Fruit fly (Drosophila melanogaster): ENCODE measurements around the gene colt.
A peak's percentile ranks its signal among the peaks of the same experiment; 100 is the strongest.

The colt gene

DNA sequence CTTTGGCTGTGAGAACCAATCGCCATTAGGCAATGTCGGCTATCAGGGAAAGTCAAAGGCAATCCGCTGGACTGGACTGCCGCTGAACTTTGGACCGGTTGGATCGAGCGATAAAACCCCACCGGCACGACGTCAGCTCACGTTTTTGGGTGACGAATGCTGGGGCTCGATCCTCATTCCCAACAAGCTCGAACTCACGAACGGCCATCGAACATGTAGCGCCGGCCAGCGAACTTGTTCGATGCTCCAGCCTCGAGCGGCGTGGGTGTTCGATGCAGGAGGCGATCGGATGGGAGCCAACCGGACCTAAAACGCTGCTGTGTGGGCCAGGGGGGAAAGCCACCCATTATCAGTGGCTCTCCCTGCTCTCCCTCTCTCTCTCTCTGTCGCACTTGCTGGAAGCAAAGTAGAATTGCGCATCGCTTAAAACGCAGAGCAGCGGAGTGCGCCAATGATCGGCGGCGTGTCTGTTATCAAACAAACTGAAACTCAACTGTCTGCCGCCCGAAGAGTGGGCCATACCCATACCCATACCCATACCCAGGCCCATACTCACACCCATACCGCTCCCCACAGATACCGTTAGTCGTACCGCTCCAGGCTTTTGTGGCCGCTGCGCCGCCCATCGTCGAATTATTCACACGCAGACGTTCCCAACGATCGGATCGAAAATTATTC lies 34.9 kb upstream of the colt start, which contains the start of gene daw (continued):
- TF ChIP-seq Taf1 (GFP tag; IDR thresholded peaks at IDR 0.05) (no peak), CG4854 (GFP tag; optimal IDR thresholded peaks at IDR 0.05) (no peak), sim (GFP tag; IDR thresholded peaks at IDR 0.05) (no peak), Hsf (GFP tag; optimal IDR thresholded peaks at IDR 0.05) (no peak), CG30431 (GFP tag; optimal IDR thresholded peaks at IDR 0.05) (no peak), psq (GFP tag; optimal IDR thresholded peaks at IDR 0.05) (no peak), tna (GFP tag; IDR thresholded peaks at IDR 0.05; ENCODE audit: partially characterized antibody) (no peak), Side (GFP tag; optimal IDR thresholded peaks at IDR 0.05) (no peak), D (optimal IDR thresholded peaks at IDR 0.05) (no peak), D (GFP tag; optimal IDR thresholded peaks at IDR 0.05) (no peak), wdn (GFP tag; IDR thresholded peaks at IDR 0.05) (no peak), CG9727 (GFP tag; optimal IDR thresholded peaks at IDR 0.05) (no peak), CG11696 (GFP tag; IDR thresholded peaks at IDR 0.05) (no peak), CG13775 (GFP tag; optimal IDR thresholded peaks at IDR 0.05) (no peak), crol (GFP tag; IDR thresholded peaks at IDR 0.05) (peak; percentile 90), Myb (GFP tag; optimal IDR thresholded peaks at IDR 0.05) (no peak), CG4424 (GFP tag; optimal IDR thresholded peaks at IDR 0.05) (no peak), chn (GFP tag; optimal IDR thresholded peaks at IDR 0.05) (peak; percentile 21), Spps (tag; optimal IDR thresholded peaks at IDR 0.05) (no peak), mld (GFP tag; IDR thresholded peaks at IDR 0.05; ENCODE audit: partially characterized antibody) (no peak), tio (GFP tag; optimal IDR thresholded peaks at IDR 0.05) (no peak), NFAT (GFP tag; IDR thresholded peaks at IDR 0.05) (peak; percentile 25; the same call in 1 of the 2 replicates), croc (GFP tag; conservative IDR thresholded peaks at IDR 0.05) (no peak), Ada2b (GFP tag; IDR thresholded peaks at IDR 0.05) (no peak), ci (GFP tag; IDR thresholded peaks at IDR 0.05) (0 out of 3 replicates have a peak, but pooled peaks have one; percentile 42), dmrt99B (tag; optimal IDR thresholded peaks at IDR 0.05) (no peak), lbe (GFP tag; optimal IDR thresholded peaks at IDR 0.05) (no peak), CG11504 (tag; optimal IDR thresholded peaks at IDR 0.05) (no peak), fd96Cb (tag; optimal IDR thresholded peaks at IDR 0.05) (no peak), CG18476 (GFP tag; optimal IDR thresholded peaks at IDR 0.05) (no peak), dati (GFP tag; IDR thresholded peaks at IDR 0.05) (no peak), pnt (GFP tag; optimal IDR thresholded peaks at IDR 0.05) (no peak), wek (GFP tag; optimal IDR thresholded peaks at IDR 0.05) (no peak), CG10565 (GFP tag; optimal IDR thresholded peaks at IDR 0.05) (no peak), CG9932 (GFP tag; IDR thresholded peaks at IDR 0.05) (no peak), CG17186 (GFP tag; optimal IDR thresholded peaks at IDR 0.05) (no peak), maf-S (GFP tag; optimal IDR thresholded peaks at IDR 0.05) (no peak), CG12769 (tag; optimal IDR thresholded peaks at IDR 0.05) (peak; percentile 68), Ravus (GFP tag; IDR thresholded peaks at IDR 0.05) (no peak), CG16815 (GFP tag; optimal IDR thresholded peaks at IDR 0.05) (no peak), CG6813 (GFP tag; optimal IDR thresholded peaks at IDR 0.05) (no peak), Oli (tag; optimal IDR thresholded peaks at IDR 0.05) (no peak), NK7.1 (GFP tag; optimal IDR thresholded peaks at IDR 0.05) (no peak), chm (GFP tag; IDR thresholded peaks at IDR 0.05) (no peak; the same call in 1 of the 2 replicates), CG6765 (GFP tag; optimal IDR thresholded peaks at IDR 0.05) (no peak), kni (GFP tag; optimal IDR thresholded peaks at IDR 0.05) (no peak), kay (GFP tag; optimal IDR thresholded peaks at IDR 0.05) (no peak), wor (GFP tag; IDR thresholded peaks at IDR 0.05) (no peak), CG11723 (GFP tag; optimal IDR thresholded peaks at IDR 0.05) (no peak), Blimp-1 (GFP tag; optimal IDR thresholded peaks at IDR 0.05) (peak; percentile 26), CG34376 (GFP tag; optimal IDR thresholded peaks at IDR 0.05) (peak; percentile 85)
